Worm (Caenorhabditis elegans) whole organism, young adult: Measurements from ENCODE around the gene dnc-4.

Source experiments
- C06A6.2 ChIP-seq: fragments of 200-800 bp; sonication (Bioruptor generic); conservative IDR thresholded peaks from 2 replicates; pipeline ENCODE4 v1.3.6; 2022; ENCODE audit warnings: missing genetic modification characterization, missing compliant biosample characterization
- D2030.7 ChIP-seq: fragments of 200-800 bp; sonication (Bioruptor generic); IDR thresholded peaks from 2 replicates; pipeline ENCODE4 v1.3.6; 2022; ENCODE audit warnings: missing genetic modification reagents, missing genetic modification characterization, missing compliant biosample characterization
- F33H1.4 ChIP-seq: fragments of 200-800 bp; sonication (Bioruptor generic); IDR thresholded peaks from 2 replicates; pipeline ENCODE4 v1.3.6; 2022; ENCODE audit warnings: missing genetic modification reagents, missing genetic modification characterization, missing compliant biosample characterization
- F52B5.7 ChIP-seq: sonication (generic microtip); optimal IDR thresholded peaks from 2 replicates; lab custom pipeline; 2016; ENCODE audit warnings: mild to moderate bottlenecking, missing genetic modification characterization, missing compliant biosample characterization
- F55B11.4 ChIP-seq: sonication (generic microtip); optimal IDR thresholded peaks from 2 replicates; lab custom pipeline; 2016; ENCODE audit warnings: missing compliant biosample characterization, missing genetic modification characterization, borderline replicate concordance; ENCODE audit not compliant: insufficient read depth
- F57C9.4 ChIP-seq: sonication (generic microtip); optimal IDR thresholded peaks from 2 replicates; lab custom pipeline; 2017; ENCODE audit warnings: mild to moderate bottlenecking, missing genetic modification characterization, missing compliant biosample characterization
- T26A5.8 ChIP-seq: sonication (generic microtip); optimal IDR thresholded peaks from 2 replicates; lab custom pipeline; 2016; ENCODE audit warnings: missing genetic modification characterization, missing compliant biosample characterization
- Y53F4B.3 ChIP-seq: fragments of 200-800 bp; sonication (Bioruptor generic); IDR thresholded peaks from 2 replicates; pipeline ENCODE4 v1.3.6; 2022; ENCODE audit warnings: missing genetic modification reagents, missing genetic modification characterization, missing compliant biosample characterization
- akir-1 ChIP-seq: fragments of 200-800 bp; sonication (Bioruptor generic); optimal IDR thresholded peaks from 2 replicates; lab custom pipeline; 2018; ENCODE audit warnings: mild to moderate bottlenecking, missing genetic modification characterization, moderate library complexity, missing compliant biosample characterization
- aptf-2 ChIP-seq: fragments of 200-800 bp; sonication (Bioruptor generic); conservative IDR thresholded peaks from 2 replicates; pipeline ENCODE4 v1.3.6; 2022; ENCODE audit warnings: missing genetic modification reagents, missing genetic modification characterization, missing compliant biosample characterization
- atf-7 ChIP-seq: sonication (generic microtip); optimal IDR thresholded peaks from 2 replicates; lab custom pipeline; 2017; ENCODE audit warnings: mild to moderate bottlenecking, missing genetic modification characterization, missing compliant biosample characterization
- athp-1 ChIP-seq: sonication (generic microtip); optimal IDR thresholded peaks from 2 replicates; lab custom pipeline; 2017; ENCODE audit warnings: mild to moderate bottlenecking, missing genetic modification characterization, missing compliant biosample characterization
- attf-3 ChIP-seq: fragments of 200-800 bp; sonication (Bioruptor generic); conservative IDR thresholded peaks from 2 replicates; pipeline ENCODE4 v1.3.6; 2022; ENCODE audit warnings: missing genetic modification reagents, missing genetic modification characterization, missing compliant biosample characterization
- attf-5 ChIP-seq: fragments of 200-800 bp; sonication (Bioruptor generic); optimal IDR thresholded peaks from 2 replicates; lab custom pipeline; 2018; ENCODE audit warnings: mild to moderate bottlenecking, missing genetic modification characterization, missing compliant biosample characterization
- attf-6 ChIP-seq: fragments of 200-800 bp; sonication (Bioruptor generic); IDR thresholded peaks from 2 replicates; pipeline ENCODE4 v1.3.6; 2022; ENCODE audit warnings: missing genetic modification reagents, missing genetic modification characterization, missing compliant biosample characterization
- bed-1 ChIP-seq: fragments of 200-800 bp; sonication (Bioruptor generic); IDR thresholded peaks from 2 replicates; pipeline ENCODE4 v1.3.6; 2022; ENCODE audit warnings: missing genetic modification reagents, missing genetic modification characterization, missing compliant biosample characterization
- cebp-2 ChIP-seq: fragments of 200-800 bp; sonication (Bioruptor generic); IDR thresholded peaks from 2 replicates; pipeline ENCODE4 v1.3.6; 2022; ENCODE audit warnings: missing genetic modification characterization, missing compliant biosample characterization
- ceh-79 ChIP-seq: sonication (generic microtip); optimal IDR thresholded peaks from 2 replicates; lab custom pipeline; 2017; ENCODE audit warnings: mild to moderate bottlenecking, missing genetic modification characterization, missing compliant biosample characterization
- chd-7 ChIP-seq: sonication (generic microtip); optimal IDR thresholded peaks from 2 replicates; lab custom pipeline; 2016; ENCODE audit warnings: mild to moderate bottlenecking, missing genetic modification characterization, moderate library complexity, missing compliant biosample characterization
- die-1 ChIP-seq: sonication (generic microtip); optimal IDR thresholded peaks from 2 replicates; lab custom pipeline; 2016; ENCODE audit warnings: missing genotype, mild to moderate bottlenecking, missing genetic modification characterization, missing compliant biosample characterization
- dox-1 ChIP-seq: fragments of 200-800 bp; sonication (Bioruptor generic); IDR thresholded peaks from 2 replicates; pipeline ENCODE4 v1.3.6; 2022; ENCODE audit warnings: missing genetic modification reagents, missing genetic modification characterization, missing compliant biosample characterization
- efl-1 ChIP-seq: fragments of 150-350 bp; optimal IDR thresholded peaks from 2 replicates; lab custom pipeline; 2014; ENCODE audit warnings: missing biosample characterization, missing genetic modification reagents, missing genetic modification characterization
- fkh-3 ChIP-seq: sonication (generic microtip); optimal IDR thresholded peaks from 2 replicates; lab custom pipeline; 2016; ENCODE audit warnings: mild to moderate bottlenecking, missing genetic modification characterization, missing compliant biosample characterization
- hlh-26 ChIP-seq: fragments of 200-800 bp; sonication (Bioruptor generic); conservative IDR thresholded peaks from 2 replicates; pipeline ENCODE4 v1.3.6; 2022; ENCODE audit warnings: missing genetic modification reagents, missing genetic modification characterization, missing compliant biosample characterization
- hmg-20 ChIP-seq: fragments of 200-800 bp; sonication (Bioruptor generic); IDR thresholded peaks from 2 replicates; pipeline ENCODE4 v1.3.6; 2022; ENCODE audit warnings: missing genetic modification reagents, missing genetic modification characterization, missing compliant biosample characterization
- hrde-1 ChIP-seq: sonication (generic microtip); optimal IDR thresholded peaks from 2 replicates; lab custom pipeline; 2016; ENCODE audit warnings: missing genetic modification characterization, mild to moderate bottlenecking, missing compliant biosample characterization, moderate library complexity, missing genotype, missing genetic modification reagents, borderline replicate concordance
- lag-1 ChIP-seq: fragments of 200-800 bp; sonication (Bioruptor generic); IDR thresholded peaks from 2 replicates; pipeline ENCODE4 v1.3.6; 2022; ENCODE audit warnings: missing genetic modification reagents, missing genetic modification characterization, missing compliant biosample characterization
- let-526 ChIP-seq: fragments of 200-800 bp; sonication (Bioruptor generic); IDR thresholded peaks from 2 replicates; pipeline ENCODE4 v1.3.6; 2022; ENCODE audit warnings: missing genetic modification reagents, missing genetic modification characterization, missing compliant biosample characterization
- lsl-1 ChIP-seq: fragments of 200-800 bp; sonication (Bioruptor generic); optimal IDR thresholded peaks from 2 replicates; lab custom pipeline; 2018; ENCODE audit warnings: mild to moderate bottlenecking, missing genetic modification characterization, moderate library complexity, missing compliant biosample characterization
- madf-6 ChIP-seq: fragments of 200-800 bp; sonication (Bioruptor generic); IDR thresholded peaks from 2 replicates; pipeline ENCODE4 v1.3.6; 2022; ENCODE audit warnings: missing genetic modification reagents, missing genetic modification characterization, missing compliant biosample characterization
- madf-8 ChIP-seq: fragments of 200-800 bp; sonication (Bioruptor generic); conservative IDR thresholded peaks from 2 replicates; pipeline ENCODE4 v1.3.6; 2022; ENCODE audit warnings: missing genetic modification reagents, missing genetic modification characterization, missing compliant biosample characterization
- mcd-1 ChIP-seq: fragments of 200-800 bp; sonication (Bioruptor generic); IDR thresholded peaks from 2 replicates; pipeline ENCODE4 v1.3.6; 2022; ENCODE audit warnings: missing genetic modification reagents, missing genetic modification characterization, missing compliant biosample characterization
- mxl-1 ChIP-seq: sonication (generic microtip); optimal IDR thresholded peaks from 2 replicates; lab custom pipeline; 2016; ENCODE audit warnings: missing genetic modification characterization, missing compliant biosample characterization
- nfyb-1 ChIP-seq: fragments of 200-800 bp; sonication (Bioruptor generic); IDR thresholded peaks from 2 replicates; pipeline ENCODE4 v1.3.6; 2022; ENCODE audit warnings: missing genetic modification reagents, missing genetic modification characterization, missing compliant biosample characterization
- nhr-120 ChIP-seq: fragments of 200-800 bp; sonication (Bioruptor generic); IDR thresholded peaks from 2 replicates; pipeline ENCODE4 v1.3.6; 2022; ENCODE audit warnings: missing genetic modification characterization, missing compliant biosample characterization
- nhr-27 ChIP-seq: fragments of 200-800 bp; sonication (Bioruptor generic); optimal IDR thresholded peaks from 2 replicates; lab custom pipeline; 2018; ENCODE audit warnings: mild to moderate bottlenecking, missing genetic modification characterization, moderate library complexity, missing compliant biosample characterization
- repo-1 ChIP-seq: sonication (generic microtip); optimal IDR thresholded peaks from 2 replicates; lab custom pipeline; 2017; ENCODE audit warnings: mild to moderate bottlenecking, missing genetic modification characterization, missing compliant biosample characterization
- sea-2 ChIP-seq: fragments of 200-800 bp; sonication (Bioruptor generic); IDR thresholded peaks from 2 replicates; pipeline ENCODE4 v1.3.6; 2022; ENCODE audit warnings: missing genetic modification characterization, missing compliant biosample characterization
- snpc-1.3 ChIP-seq: sonication (generic microtip); optimal IDR thresholded peaks from 2 replicates; lab custom pipeline; 2017; ENCODE audit warnings: missing genetic modification characterization, mild to moderate bottlenecking, missing compliant biosample characterization, antibody characterized with exemption, moderate library complexity, missing genotype, missing genetic modification reagents; ENCODE audit not compliant: insufficient read depth
- somi-1 ChIP-seq: fragments of 200-800 bp; sonication (Bioruptor generic); optimal IDR thresholded peaks from 2 replicates; lab custom pipeline; 2018; ENCODE audit warnings: mild to moderate bottlenecking, missing genetic modification characterization, missing compliant biosample characterization
- sptf-2 ChIP-seq: fragments of 200-800 bp; sonication (Bioruptor generic); optimal IDR thresholded peaks from 2 replicates; lab custom pipeline; 2018; ENCODE audit warnings: mild to moderate bottlenecking, missing genetic modification characterization, missing compliant biosample characterization
- unc-130 ChIP-seq: sonication (generic microtip); optimal IDR thresholded peaks from 2 replicates; lab custom pipeline; 2016; ENCODE audit warnings: missing genetic modification reagents, missing genetic modification characterization, missing compliant biosample characterization
- xnd-1 ChIP-seq: sonication (generic microtip); optimal IDR thresholded peaks from 2 replicates; lab custom pipeline; 2016; ENCODE audit warnings: missing genotype, missing genetic modification reagents, missing genetic modification characterization, missing compliant biosample characterization
- zfh-2 ChIP-seq: fragments of 200-800 bp; sonication (Bioruptor generic); conservative IDR thresholded peaks from 2 replicates; pipeline ENCODE4 v1.3.6; 2022; ENCODE audit warnings: missing genetic modification reagents, missing genetic modification characterization, missing compliant biosample characterization
- ztf-18 ChIP-seq: sonication (generic microtip); optimal IDR thresholded peaks from 2 replicates; lab custom pipeline; 2016; ENCODE audit warnings: missing genotype, mild to moderate bottlenecking, missing genetic modification characterization, missing compliant biosample characterization
- ztf-22 ChIP-seq: fragments of 200-800 bp; sonication (Bioruptor generic); optimal IDR thresholded peaks from 2 replicates; lab custom pipeline; 2018; ENCODE audit warnings: mild to moderate bottlenecking, missing genetic modification characterization, moderate library complexity, missing compliant biosample characterization
- ztf-28 ChIP-seq: fragments of 200-800 bp; sonication (Bioruptor generic); IDR thresholded peaks from 2 replicates; pipeline ENCODE4 v1.3.6; 2022; ENCODE audit warnings: missing genetic modification reagents, missing genetic modification characterization, missing compliant biosample characterization
- ztf-3 ChIP-seq: fragments of 200-800 bp; sonication (Bioruptor generic); optimal IDR thresholded peaks from 2 replicates; lab custom pipeline; 2018; ENCODE audit warnings: mild to moderate bottlenecking, missing genetic modification characterization, missing compliant biosample characterization

dnc-4 gene

DNA sequence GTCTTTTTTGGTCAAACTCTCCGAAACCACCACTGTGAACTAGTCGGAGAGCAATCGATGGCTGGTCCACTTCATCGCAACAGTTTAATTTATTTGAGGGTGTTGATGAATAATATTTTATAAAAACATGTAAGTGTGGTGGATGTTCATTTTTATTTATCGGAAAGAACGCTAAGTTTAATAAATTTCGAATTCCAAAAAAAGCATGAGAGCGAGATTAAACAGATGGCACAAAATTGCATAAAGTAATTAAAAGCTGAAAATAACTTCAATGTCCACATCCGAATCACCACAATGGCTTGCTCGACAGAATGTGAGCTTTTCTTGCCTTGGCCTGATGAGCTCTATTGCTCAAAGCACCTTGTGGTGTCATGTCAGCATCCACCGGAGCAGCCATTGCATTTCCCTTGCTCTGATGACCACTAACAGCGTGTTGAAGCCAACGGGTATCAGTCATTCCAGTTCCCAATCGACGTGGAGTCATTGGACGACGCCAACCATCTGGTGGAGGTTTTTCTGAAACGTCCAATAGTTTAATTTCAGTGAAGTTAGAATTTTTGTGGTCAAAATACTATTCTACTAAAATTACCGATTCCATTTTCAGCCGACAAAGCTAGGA is 35.8 kb downstream of the dnc-4 start (continued):
- TF ChIP-seq efl-1 (GFP tag; lab: Kevin White, UChicago) (no peak), cebp-2 (GFP tag; lab: Robert Waterston, UW) (0 out of 2 replicates have a peak, but pooled peaks have one; percentile 6), madf-8 (GFP tag; lab: Robert Waterston, UW) (no peak), aptf-2 (GFP tag; lab: Robert Waterston, UW) (0 out of 2 replicates have a peak, but pooled peaks have one; percentile 24), chd-7 (tag; lab: Kevin White, UChicago) (peak; percentile 45), sea-2 (GFP tag; lab: Robert Waterston, UW) (no peak), repo-1 (tag; lab: Kevin White, UChicago) (peak; percentile 73), attf-5 (GFP tag; lab: Kevin White, UChicago) (peak; percentile 5), nfyb-1 (no peak), attf-6 (peak; percentile 60; the same call in 1 of the 2 replicates), akir-1 (GFP tag; lab: Kevin White, UChicago) (no peak), mcd-1 (GFP tag; lab: Robert Waterston, UW) (no peak; the same call in 1 of the 2 replicates), nhr-120 (GFP tag; lab: Robert Waterston, UW) (no peak), hlh-26 (GFP tag; lab: Robert Waterston, UW) (no peak), Y53F4B.3 (no peak), somi-1 (GFP tag; lab: Kevin White, UChicago) (no peak), hrde-1 (tag; lab: Kevin White, UChicago) (no peak), let-526 (GFP tag; lab: Robert Waterston, UW) (no peak), ztf-3 (peak; percentile 3), F52B5.7 (tag; lab: Kevin White, UChicago) (peak; percentile 89), snpc-1.3 (tag; lab: Kevin White, UChicago) (no peak), fkh-3 (tag; lab: Kevin White, UChicago) (no peak), mxl-1 (tag; lab: Kevin White, UChicago) (no peak), die-1 (tag; lab: Kevin White, UChicago) (peak; percentile 17), attf-3 (GFP tag; lab: Robert Waterston, UW) (no peak), bed-1 (GFP tag; lab: Robert Waterston, UW) (no peak), nhr-27 (tag; lab: Kevin White, UChicago) (no peak), F33H1.4 (GFP tag; lab: Robert Waterston, UW) (0 out of 2 replicates have a peak, but pooled peaks have one; percentile 7), C06A6.2 (GFP tag; lab: Robert Waterston, UW) (no peak), lag-1 (no peak), lsl-1 (no peak), ceh-79 (tag; lab: Kevin White, UChicago) (peak; percentile 19), athp-1 (tag; lab: Kevin White, UChicago) (peak; percentile 16), F55B11.4 (tag; lab: Kevin White, UChicago) (no peak), hmg-20 (GFP tag; lab: Robert Waterston, UW) (no peak), F57C9.4 (tag; lab: Kevin White, UChicago) (no peak), ztf-22 (GFP tag; lab: Kevin White, UChicago) (no peak), D2030.7 (0 out of 2 replicates have a peak, but pooled peaks have one; percentile 28), zfh-2 (GFP tag; lab: Robert Waterston, UW) (no peak), T26A5.8 (tag; lab: Kevin White, UChicago) (peak; percentile 37), sptf-2 (no peak), ztf-18 (tag; lab: Kevin White, UChicago) (no peak), ztf-28 (GFP tag; lab: Robert Waterston, UW) (no peak), madf-6 (GFP tag; lab: Robert Waterston, UW) (peak; percentile 55), atf-7 (peak; percentile 7), unc-130 (GFP tag; lab: Kevin White, UChicago) (no peak), xnd-1 (tag; lab: Kevin White, UChicago) (peak; percentile 16), dox-1 (GFP tag; lab: Robert Waterston, UW) (peak; percentile 30; the same call in 1 of the 2 replicates)
